Fruit fly (Drosophila melanogaster) whole organism, pupa: ENCODE measurements around the gene cno.

Source experiments
- CG10348 ChIP-seq: fragments of 200-800 bp; sonication (Bioruptor generic); IDR thresholded peaks from 2 replicates; pipeline ENCODE4 v1.3.6; 2022; ENCODE audit warnings: missing biosample characterization, missing genetic modification characterization
- CG12605 ChIP-seq: fragments of 200-800 bp; sonication (Bioruptor generic); IDR thresholded peaks from 2 replicates; pipeline ENCODE4 v1.3.6; 2022; ENCODE audit warnings: missing biosample characterization, missing genetic modification characterization
- CG13204 ChIP-seq: fragments of 200-800 bp; sonication (Bioruptor generic); optimal IDR thresholded peaks from 2 replicates; lab custom pipeline; 2018; ENCODE audit warnings: missing biosample characterization, mild to moderate bottlenecking, missing genetic modification characterization, moderate library complexity
- CG14655 ChIP-seq: fragments of 200-800 bp; sonication (Bioruptor generic); optimal IDR thresholded peaks from 3 replicates; lab custom pipeline; 2017; ENCODE audit warnings: mild to moderate bottlenecking, missing biosample characterization, missing genetic modification reagents, missing genetic modification characterization
- CG15710 ChIP-seq: fragments of 200-800 bp; sonication (Bioruptor generic); optimal IDR thresholded peaks from 2 replicates; lab custom pipeline; 2018; ENCODE audit warnings: missing biosample characterization, mild to moderate bottlenecking, missing genetic modification characterization, moderate library complexity
- CG17806 ChIP-seq: fragments of 200-800 bp; sonication (Bioruptor generic); optimal IDR thresholded peaks from 2 replicates; lab custom pipeline; 2018; ENCODE audit warnings: missing biosample characterization, mild to moderate bottlenecking, missing genetic modification characterization, moderate library complexity
- CG32121 ChIP-seq: fragments of 200-800 bp; sonication (Bioruptor generic); IDR thresholded peaks from 2 replicates; pipeline ENCODE4 v1.3.6; 2022; ENCODE audit warnings: missing biosample characterization, missing genetic modification characterization
- CG34367 ChIP-seq: fragments of 200-800 bp; sonication (Bioruptor generic); optimal IDR thresholded peaks from 2 replicates; lab custom pipeline; 2018; ENCODE audit warnings: missing biosample characterization, mild to moderate bottlenecking, missing genetic modification characterization
- CG4496 ChIP-seq: fragments of 200-800 bp; sonication (Bioruptor generic); IDR thresholded peaks from 3 replicates; pipeline ENCODE4 v1.3.6; 2022; ENCODE audit warnings: missing biosample characterization, missing genetic modification characterization
- CG8159 ChIP-seq: fragments of 200-800 bp; sonication (Bioruptor generic); optimal IDR thresholded peaks from 3 replicates; lab custom pipeline; 2018; ENCODE audit warnings: missing biosample characterization, mild to moderate bottlenecking, missing genetic modification characterization, moderate library complexity
- CG8301 ChIP-seq: fragments of 200-800 bp; sonication (Bioruptor generic); optimal IDR thresholded peaks from 2 replicates; lab custom pipeline; 2018; ENCODE audit warnings: missing biosample characterization, mild to moderate bottlenecking, missing genetic modification characterization
- CG9948 ChIP-seq: fragments of 200-800 bp; sonication (Bioruptor generic); optimal IDR thresholded peaks from 2 replicates; lab custom pipeline; 2018; ENCODE audit warnings: missing biosample characterization, mild to moderate bottlenecking, missing genetic modification characterization, moderate library complexity
- D1 ChIP-seq: fragments of 200-800 bp; sonication (Bioruptor generic); optimal IDR thresholded peaks from 2 replicates; lab custom pipeline; 2018; ENCODE audit warnings: missing biosample characterization, mild to moderate bottlenecking, missing genetic modification characterization, moderate library complexity
- EcR ChIP-seq: fragments of 200-800 bp; sonication (Bioruptor generic); optimal IDR thresholded peaks from 3 replicates; lab custom pipeline; 2019; ENCODE audit warnings: missing biosample characterization, missing genetic modification characterization, mild to moderate bottlenecking, moderate library complexity, missing genetic modification reagents
- Ets98B ChIP-seq: fragments of 200-800 bp; sonication (Bioruptor generic); IDR thresholded peaks from 2 replicates; pipeline ENCODE4 v1.3.6; 2022; ENCODE audit warnings: missing biosample characterization, missing genetic modification characterization
- Pif1A ChIP-seq: fragments of 200-800 bp; sonication (Bioruptor generic); optimal IDR thresholded peaks from 3 replicates; lab custom pipeline; 2016; ENCODE audit warnings: missing biosample characterization, missing genetic modification characterization
- Pif1B ChIP-seq: fragments of 200-800 bp; sonication (Bioruptor generic); optimal IDR thresholded peaks from 3 replicates; lab custom pipeline; 2016; ENCODE audit warnings: missing biosample characterization, missing genetic modification characterization
- Snoo ChIP-seq: fragments of 200-800 bp; sonication (Bioruptor generic); optimal IDR thresholded peaks from 3 replicates; lab custom pipeline; 2017; ENCODE audit warnings: missing biosample characterization, mild to moderate bottlenecking, missing genetic modification characterization, inconsistent platforms
- fd96Ca ChIP-seq: fragments of 200-800 bp; sonication (Bioruptor generic); IDR thresholded peaks from 3 replicates; pipeline ENCODE4 v1.3.6; 2022; ENCODE audit warnings: missing biosample characterization, missing genetic modification characterization
- gl ChIP-seq: fragments of 200-800 bp; sonication (Bioruptor generic); optimal IDR thresholded peaks from 2 replicates; lab custom pipeline; 2018; ENCODE audit warnings: missing biosample characterization, mild to moderate bottlenecking, missing genetic modification characterization
- rn ChIP-seq: fragments of 200-800 bp; sonication (Bioruptor generic); IDR thresholded peaks from 2 replicates; pipeline ENCODE4 v1.3.6; 2022; ENCODE audit warnings: missing biosample characterization, missing genetic modification characterization

The cno gene

dm6 chr3R:5120461-5121214 is 96.6 kb downstream of the cno start:
- TF ChIP-seq gl (tag; lab: Kevin White, UChicago) = peak; percentile 82
- TF ChIP-seq rn (GFP tag; lab: Robert Waterston, UW) = no peak
- TF ChIP-seq CG32121 (GFP tag; lab: Robert Waterston, UW) = no peak
- no peak for TF ChIP-seq EcR (GFP tag; lab: Kevin White, UChicago)
- peak; percentile 77 for TF ChIP-seq Pif1B
- peak; percentile 90 for TF ChIP-seq CG9948 (tag; lab: Kevin White, UChicago)
- TF ChIP-seq fd96Ca (GFP tag; lab: Robert Waterston, UW) = peak; percentile 85
- TF ChIP-seq CG14655 = peak; percentile 90
- peak; percentile 84 for TF ChIP-seq CG34367 (tag; lab: Kevin White, UChicago)
- no peak for TF ChIP-seq CG10348
- peak; percentile 81 for TF ChIP-seq CG8159 (tag; lab: Kevin White, UChicago)
- peak; percentile 78 for TF ChIP-seq Pif1A (GFP tag; lab: Kevin White, UChicago)
- TF ChIP-seq CG8301 (tag; lab: Kevin White, UChicago) = peak; percentile 81
- peak; percentile 81 for TF ChIP-seq CG15710 (tag; lab: Kevin White, UChicago)
- peak; percentile 2 for TF ChIP-seq Snoo
- peak; percentile 49; the same call in 1 of the 2 replicates for TF ChIP-seq CG12605
- TF ChIP-seq CG13204 (GFP tag; lab: Kevin White, UChicago) = peak; percentile 43
- TF ChIP-seq CG4496 (GFP tag; lab: Robert Waterston, UW) = peak; percentile 82
- peak; percentile 62 for TF ChIP-seq Ets98B (GFP tag; lab: Robert Waterston, UW)
- peak; percentile 87 for TF ChIP-seq CG17806 (tag; lab: Kevin White, UChicago)
- TF ChIP-seq D1 (tag; lab: Kevin White, UChicago) = peak; percentile 34
